Fruit fly (Drosophila melanogaster) Kc167 (cell line): ENCODE results near the gene CG18764.

ENCODE experiments used
- h ChIP-seq: fragments of >200 bp; optimal IDR thresholded peaks from 3 replicates; lab custom pipeline; 2018; ENCODE audit warnings: missing external identifiers
- insv ChIP-seq: fragments of >200 bp; optimal IDR thresholded peaks from 3 replicates; lab custom pipeline; 2018; ENCODE audit warnings: missing external identifiers
- ttk ChIP-seq: sonication (Bioruptor generic); optimal IDR thresholded peaks from 2 replicates; lab custom pipeline; 2017; ENCODE audit warnings: missing external identifiers

dm6 chr3R:11657786-11658193 lies 31.1 kb downstream of the CG18764 start:
- no peak for TF ChIP-seq ttk (lab: Kevin White, UChicago)
- TF ChIP-seq h (lab: Kevin White, UChicago), result no peak
- TF ChIP-seq insv (lab: Kevin White, UChicago), result no peak
